Worm (Caenorhabditis elegans) whole organism, L1 larva: ENCODE measurements around the gene T14G8.4.

Experiments used
- aha-1 ChIP-seq: fragments of 150-350 bp; optimal IDR thresholded peaks from 2 replicates; lab custom pipeline; 2014; ENCODE audit warnings: missing biosample characterization, missing genetic modification characterization
- aly-2 ChIP-seq: fragments of 150-350 bp; optimal IDR thresholded peaks from 2 replicates; lab custom pipeline; 2014; ENCODE audit warnings: missing biosample characterization, missing genetic modification characterization
- egl-13 ChIP-seq: sonication (generic microtip); optimal IDR thresholded peaks from 2 replicates; lab custom pipeline; 2016; ENCODE audit warnings: missing genotype, missing genetic modification reagents, missing genetic modification characterization, missing compliant biosample characterization
- fkh-10 ChIP-seq: sonication (generic microtip); optimal IDR thresholded peaks from 2 replicates; lab custom pipeline; 2017; ENCODE audit warnings: missing biosample characterization, missing genetic modification reagents, missing genetic modification characterization
- irx-1 ChIP-seq: sonication (generic microtip); optimal IDR thresholded peaks from 2 replicates; lab custom pipeline; 2016; ENCODE audit warnings: missing genetic modification characterization, missing compliant biosample characterization
- lin-15B ChIP-seq: fragments of 150-350 bp; sonication (generic microtip); optimal IDR thresholded peaks from 3 replicates; lab custom pipeline; 2014; ENCODE audit warnings: missing biosample characterization, missing genetic modification characterization
- nhr-12 ChIP-seq: sonication (generic microtip); optimal IDR thresholded peaks from 2 replicates; lab custom pipeline; 2017; ENCODE audit warnings: missing biosample characterization, missing genetic modification characterization
- pax-3 ChIP-seq: fragments of 200-800 bp; sonication (Bioruptor generic); optimal IDR thresholded peaks from 2 replicates; lab custom pipeline; 2018; ENCODE audit warnings: mild to moderate bottlenecking, missing genetic modification characterization, moderate library complexity, missing compliant biosample characterization
- tbx-2 ChIP-seq: sonication (generic microtip); optimal IDR thresholded peaks from 2 replicates; lab custom pipeline; 2016; ENCODE audit warnings: missing genetic modification characterization, missing compliant biosample characterization
- unc-86 ChIP-seq: sonication (generic microtip); optimal IDR thresholded peaks from 2 replicates; lab custom pipeline; 2016; ENCODE audit warnings: missing genetic modification characterization, missing compliant biosample characterization

DNA sequence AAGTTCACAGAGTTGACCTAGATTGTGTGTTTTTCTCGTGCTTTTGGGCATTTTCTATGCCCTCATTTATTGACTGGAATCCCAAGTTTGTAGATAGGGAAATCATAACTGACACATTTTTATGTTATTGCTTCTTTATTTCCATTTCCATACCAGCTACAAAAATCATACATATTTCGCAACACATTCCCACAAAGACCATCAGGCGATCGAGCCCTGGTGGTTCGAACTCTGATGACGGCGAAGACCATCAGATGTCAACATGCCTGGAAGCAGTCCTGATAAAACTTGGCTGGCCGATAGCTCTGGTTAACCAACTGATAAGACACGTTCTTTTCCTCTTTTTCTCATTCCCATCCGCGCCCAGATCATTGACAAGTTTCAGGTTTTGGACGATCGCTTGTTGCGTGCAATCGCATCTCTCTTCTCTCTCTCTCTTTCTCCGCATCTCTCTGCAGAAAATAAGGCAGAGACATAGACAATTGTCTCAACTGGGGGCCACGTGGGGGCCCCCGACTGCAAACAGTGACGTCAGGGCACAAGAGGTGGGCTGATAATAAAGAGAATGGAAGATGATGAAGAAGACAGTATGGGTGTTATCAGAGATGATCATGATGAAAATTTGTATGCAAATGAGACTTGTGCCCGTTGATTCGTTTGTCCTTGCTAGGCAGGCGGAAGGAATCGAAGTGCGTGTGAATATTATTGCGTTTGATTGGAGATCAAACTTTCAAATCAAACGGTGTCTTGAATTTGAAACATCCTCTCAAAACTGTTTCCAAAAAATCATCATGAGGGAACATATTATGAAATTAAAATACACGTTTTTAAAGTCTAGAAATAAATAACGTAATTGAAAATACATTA, 8.6 kb upstream of the T14G8.4 start:
- TF ChIP-seq tbx-2 (tag; lab: Kevin White, UChicago) (peak; percentile 90), egl-13 (tag; lab: Kevin White, UChicago) (peak; percentile 66), pax-3 (tag; lab: Kevin White, UChicago) (peak; percentile 36), aly-2 (tag; lab: Kevin White, UChicago) (no peak), fkh-10 (GFP tag; lab: Kevin White, UChicago) (no peak), aha-1 (peak; percentile 11), lin-15B (tag; lab: Kevin White, UChicago) (no peak), nhr-12 (tag; lab: Kevin White, UChicago) (no peak), irx-1 (tag; lab: Kevin White, UChicago) (peak; percentile 18), unc-86 (no peak)
